Fruit fly (Drosophila melanogaster): ENCODE measurements around the gene CG1750.

Gene CG1750

dm6 chr3R:31248245-31248644 lies 6.5 kb downstream of the CG1750 start:
- TF ChIP-seq noc (tag; optimal IDR thresholded peaks at IDR 0.05) = no peak

- no peak for TF ChIP-seq noc (tag; optimal IDR thresholded peaks at IDR 0.05)
Observed at dm6 chr3R:31247281-31247995, 7.3 kb downstream of the CG1750 start.

- TF ChIP-seq noc (tag; optimal IDR thresholded peaks at IDR 0.05) = no peak
Observed at dm6 chr3R:31245785-31246184, 8.9 kb downstream of the CG1750 start.

dm6 chr3R:31243079-31243668 lies 11.5 kb downstream of the CG1750 start:
- TF ChIP-seq noc (tag; optimal IDR thresholded peaks at IDR 0.05) = no peak

- no peak for TF ChIP-seq noc (tag; optimal IDR thresholded peaks at IDR 0.05)
Observed at dm6 chr3R:31241109-31241508, 13.6 kb downstream of the CG1750 start.

- TF ChIP-seq noc (tag; optimal IDR thresholded peaks at IDR 0.05) = no peak
Observed at dm6 chr3R:31240023-31240422, 14.7 kb downstream of the CG1750 start.

dm6 chr3R:31235262-31235661 lies 19.4 kb downstream of the CG1750 start, which contains the start of gene CG15564:
Gene CG15564 (minus strand): TSS chr3R:31235362.
- no peak for TF ChIP-seq noc (tag; optimal IDR thresholded peaks at IDR 0.05)

- TF ChIP-seq noc (tag; optimal IDR thresholded peaks at IDR 0.05) = no peak
Observed at dm6 chr3R:31232236-31232635, 22.5 kb downstream of the CG1750 start, which contains the start of gene CG15563. Gene CG15563 (minus strand): TSS chr3R:31232336.

- no peak for TF ChIP-seq noc (tag; optimal IDR thresholded peaks at IDR 0.05)
Observed at dm6 chr3R:31231134-31231533, 23.6 kb downstream of the CG1750 start.

dm6 chr3R:31225043-31225681 lies 29.5 kb downstream of the CG1750 start:
- no peak for TF ChIP-seq noc (tag; optimal IDR thresholded peaks at IDR 0.05)

- TF ChIP-seq noc (tag; optimal IDR thresholded peaks at IDR 0.05) = peak; percentile 74
Observed at dm6 chr3R:31223971-31224860, 30.5 kb downstream of the CG1750 start.

- no peak for TF ChIP-seq noc (tag; optimal IDR thresholded peaks at IDR 0.05)
Observed at dm6 chr3R:31222890-31223569, 31.7 kb downstream of the CG1750 start.

dm6 chr3R:31222125-31222889 lies 32.4 kb downstream of the CG1750 start:
- TF ChIP-seq noc (tag; optimal IDR thresholded peaks at IDR 0.05) = peak; percentile 49

dm6 chr3R:31221337-31222047 lies 33.2 kb downstream of the CG1750 start:
- peak; percentile 25 for TF ChIP-seq noc (tag; optimal IDR thresholded peaks at IDR 0.05)
